Fruit fly (Drosophila melanogaster): Measurements from ENCODE around the gene Lsp1beta.

Lsp1beta gene

dm6 chr2L:867899-868605 is 30.2 kb upstream of the Lsp1beta start, which contains the start of gene aru (continued):
- 0 out of 2 replicates have a peak, but pooled peaks have one; percentile 13 for TF ChIP-seq unc-4 (GFP tag; IDR thresholded peaks at IDR 0.05; ENCODE audit: partially characterized antibody)
- TF ChIP-seq CG15601 (tag; optimal IDR thresholded peaks at IDR 0.05) = peak; percentile 22
- peak; percentile 37 for TF ChIP-seq fd102C (GFP tag; optimal IDR thresholded peaks at IDR 0.05)
- peak in 1 of 3 experiments; percentile 20 for TF ChIP-seq lola (GFP tag; optimal IDR thresholded peaks at IDR 0.05)
- TF ChIP-seq pita (GFP tag; optimal IDR thresholded peaks at IDR 0.05) = no peak
- peak; percentile 13; the same call in 1 of the 2 replicates for TF ChIP-seq ato (GFP tag; IDR thresholded peaks at IDR 0.05; ENCODE audit: partially characterized antibody)
- no peak for TF ChIP-seq shn (GFP tag; optimal IDR thresholded peaks at IDR 0.05)
- TF ChIP-seq CG6175 (GFP tag; IDR thresholded peaks at IDR 0.05) = no peak
- no peak for TF ChIP-seq Hey (tag; optimal IDR thresholded peaks at IDR 0.05)
- TF ChIP-seq Atf-2 (GFP tag; optimal IDR thresholded peaks at IDR 0.05) = no peak
- no peak for TF ChIP-seq CG10274 (GFP tag; optimal IDR thresholded peaks at IDR 0.05)
- TF ChIP-seq croc (GFP tag; conservative IDR thresholded peaks at IDR 0.05) = no peak
- no peak for TF ChIP-seq CG6689 (GFP tag; IDR thresholded peaks at IDR 0.05)
- peak; percentile 70 for TF ChIP-seq sens (GFP tag)
- peak; percentile 49; the same call in 1 of the 3 replicates for TF ChIP-seq CG34422 (GFP tag; IDR thresholded peaks at IDR 0.05)
- TF ChIP-seq MESR4 (GFP tag; optimal IDR thresholded peaks at IDR 0.05) = no peak
- TF ChIP-seq dimm (GFP tag; IDR thresholded peaks at IDR 0.05) = no peak
- no peak for TF ChIP-seq CG12744 (GFP tag; optimal IDR thresholded peaks at IDR 0.05)
- TF ChIP-seq CG14441 (GFP tag; IDR thresholded peaks at IDR 0.05) = no peak
- no peak for TF ChIP-seq CG12299 (tag; optimal IDR thresholded peaks at IDR 0.05)
- TF ChIP-seq row (GFP tag; IDR thresholded peaks at IDR 0.05) = peak; percentile 68
- TF ChIP-seq cg (GFP tag; optimal IDR thresholded peaks at IDR 0.05) = no peak
- peak; percentile 61 for TF ChIP-seq CG1832 (GFP tag; optimal IDR thresholded peaks at IDR 0.05)
- TF ChIP-seq crol (GFP tag; IDR thresholded peaks at IDR 0.05) = no peak
- TF ChIP-seq crp (GFP tag; optimal IDR thresholded peaks at IDR 0.05) = no peak
- TF ChIP-seq knrl (GFP tag; IDR thresholded peaks at IDR 0.05; ENCODE audit: partially characterized antibody) = no peak
- TF ChIP-seq Drgx (GFP tag; IDR thresholded peaks at IDR 0.05) = peak; percentile 20; the same call in 1 of the 2 replicates
- TF ChIP-seq CG10959 (GFP tag; IDR thresholded peaks at IDR 0.05) = no peak
- TF ChIP-seq Dek (tag; optimal IDR thresholded peaks at IDR 0.05) = no peak
- peak; percentile 63 for TF ChIP-seq CG4707 (GFP tag; optimal IDR thresholded peaks at IDR 0.05)
- peak; percentile 45 for TF ChIP-seq CG18262 (tag; optimal IDR thresholded peaks at IDR 0.05)
- no peak for TF ChIP-seq grn (GFP tag; optimal IDR thresholded peaks at IDR 0.05)
- no peak for TF ChIP-seq pfk (GFP tag; optimal IDR thresholded peaks at IDR 0.05)
- no peak for TF ChIP-seq MBD-R2 (GFP tag; IDR thresholded peaks at IDR 0.05)
- peak; percentile 65 for TF ChIP-seq Asciz (GFP tag; optimal IDR thresholded peaks at IDR 0.05)
- TF ChIP-seq Neu2 (GFP tag; optimal IDR thresholded peaks at IDR 0.05; ENCODE audit: borderline replicate concordance) = no peak
- peak; percentile 65 for TF ChIP-seq CG13296 (GFP tag; optimal IDR thresholded peaks at IDR 0.05)
- no peak for TF ChIP-seq CG11398 (GFP tag; optimal IDR thresholded peaks at IDR 0.05)
- peak; percentile 34 for TF ChIP-seq CG13424 (tag; optimal IDR thresholded peaks at IDR 0.05)
- no peak for TF ChIP-seq ewg (GFP tag; optimal IDR thresholded peaks at IDR 0.05)
- TF ChIP-seq CG8089 (GFP tag; optimal IDR thresholded peaks at IDR 0.05) = no peak
- peak; percentile 51 for TF ChIP-seq CG17359 (tag; optimal IDR thresholded peaks at IDR 0.05)
- no peak for TF ChIP-seq CG10565 (GFP tag; optimal IDR thresholded peaks at IDR 0.05)
- TF ChIP-seq caup (GFP tag; optimal IDR thresholded peaks at IDR 0.05; ENCODE audit: severe bottlenecking) = peak; percentile 9
- TF ChIP-seq CG4282 (GFP tag; optimal IDR thresholded peaks at IDR 0.05) = no peak
- TF ChIP-seq NC2α (GFP tag; optimal IDR thresholded peaks at IDR 0.05) = no peak
- no peak for TF ChIP-seq TFAM (GFP tag; optimal IDR thresholded peaks at IDR 0.05)
- TF ChIP-seq CG7372 (GFP tag; IDR thresholded peaks at IDR 0.05) = no peak
- TF ChIP-seq CG3163 (GFP tag; optimal IDR thresholded peaks at IDR 0.05) = no peak

Data from whole organism, embryonic.